Fruit fly (Drosophila melanogaster) whole organism, embryonic: ENCODE data around the gene CG43672.
A peak's percentile ranks its signal among the peaks of the same experiment; 100 is the strongest.

Experiments
- Atf3 ChIP-seq: fragments of 200-800 bp; sonication (Bioruptor generic); optimal IDR thresholded peaks from 3 replicates; lab custom pipeline; 2016; ENCODE audit warnings: missing biosample characterization, missing genetic modification characterization
- Atf6 ChIP-seq: fragments of 200-800 bp; sonication (Bioruptor generic); IDR thresholded peaks from 2 replicates; pipeline ENCODE4 v1.3.6; 2022; ENCODE audit warnings: missing biosample characterization, missing genetic modification characterization
- CG10209 ChIP-seq: fragments of 200-800 bp; sonication (Bioruptor generic); optimal IDR thresholded peaks from 3 replicates; lab custom pipeline; 2017; ENCODE audit warnings: missing biosample characterization, mild to moderate bottlenecking, missing genetic modification characterization, missing genetic modification reagents
- CG1024 ChIP-seq: fragments of 200-800 bp; sonication (Bioruptor generic); IDR thresholded peaks from 2 replicates; pipeline ENCODE4 v1.3.6; 2022; ENCODE audit warnings: missing biosample characterization, missing genetic modification characterization
- CG10274 ChIP-seq: fragments of 200-800 bp; sonication (Bioruptor generic); optimal IDR thresholded peaks from 3 replicates; lab custom pipeline; 2017; ENCODE audit warnings: missing biosample characterization, mild to moderate bottlenecking, missing genetic modification characterization
- CG10462 ChIP-seq: fragments of 200-800 bp; sonication (Bioruptor generic); optimal IDR thresholded peaks from 2 replicates; lab custom pipeline; 2016; ENCODE audit warnings: missing biosample characterization, missing genetic modification characterization
- CG11093 ChIP-seq: fragments of 200-800 bp; sonication (Bioruptor generic); IDR thresholded peaks from 3 replicates; pipeline ENCODE4 v1.3.6; 2022; ENCODE audit warnings: missing biosample characterization, missing genetic modification characterization
- CG14441 ChIP-seq: fragments of 200-800 bp; sonication (Bioruptor generic); IDR thresholded peaks from 2 replicates; pipeline ENCODE4 v1.3.6; 2022; ENCODE audit warnings: missing biosample characterization, missing genetic modification characterization
- CG15479 ChIP-seq: fragments of 200-800 bp; sonication (Bioruptor generic); optimal IDR thresholded peaks from 3 replicates; lab custom pipeline; 2019; ENCODE audit warnings: missing biosample characterization, mild to moderate bottlenecking, missing genetic modification characterization, moderate library complexity
- CG1792 ChIP-seq: fragments of 200-800 bp; sonication (Bioruptor generic); optimal IDR thresholded peaks from 2 replicates; lab custom pipeline; 2016; ENCODE audit warnings: missing biosample characterization, missing genetic modification characterization
- CG18011 ChIP-seq: fragments of 200-800 bp; sonication (Bioruptor generic); optimal IDR thresholded peaks from 2 replicates; lab custom pipeline; 2017; ENCODE audit warnings: missing biosample characterization, missing genetic modification characterization, mild to moderate bottlenecking, moderate library complexity, missing genotype
- CG18619 ChIP-seq: fragments of 200-800 bp; sonication (Bioruptor generic); optimal IDR thresholded peaks from 3 replicates; lab custom pipeline; 2017; ENCODE audit warnings: missing biosample characterization, mild to moderate bottlenecking, missing genetic modification characterization
- CG18764 ChIP-seq: fragments of 200-800 bp; sonication (Bioruptor generic); optimal IDR thresholded peaks from 3 replicates; lab custom pipeline; 2016; ENCODE audit warnings: missing biosample characterization, missing genetic modification characterization
- CG2199 ChIP-seq: fragments of 200-800 bp; sonication (Bioruptor generic); IDR thresholded peaks from 3 replicates; pipeline ENCODE4 v1.3.6; 2022; ENCODE audit warnings: missing biosample characterization, missing genetic modification characterization
- CG2678 ChIP-seq: fragments of 200-800 bp; sonication (Bioruptor generic); optimal IDR thresholded peaks from 3 replicates; lab custom pipeline; 2019; ENCODE audit warnings: missing biosample characterization, mild to moderate bottlenecking, missing genetic modification characterization, moderate library complexity
- CG30403 ChIP-seq: fragments of 200-800 bp; sonication (Bioruptor generic); optimal IDR thresholded peaks from 3 replicates; lab custom pipeline; 2016; ENCODE audit warnings: missing biosample characterization, missing genetic modification characterization
- CG3065 ChIP-seq: fragments of 200-800 bp; sonication (Bioruptor generic); optimal IDR thresholded peaks from 2 replicates; lab custom pipeline; 2016; ENCODE audit warnings: missing biosample characterization, missing genetic modification characterization
- CG3847 ChIP-seq: fragments of 200-800 bp; sonication (Bioruptor generic); IDR thresholded peaks from 2 replicates; pipeline ENCODE4 v1.3.6; 2022; ENCODE audit warnings: missing biosample characterization, missing genetic modification characterization
- CG6683 ChIP-seq: fragments of 200-800 bp; sonication (Bioruptor generic); optimal IDR thresholded peaks from 2 replicates; lab custom pipeline; 2017; ENCODE audit warnings: missing biosample characterization, mild to moderate bottlenecking, missing genetic modification characterization, missing genetic modification reagents
- CG7745 ChIP-seq: fragments of 200-800 bp; sonication (Bioruptor generic); optimal IDR thresholded peaks from 2 replicates; lab custom pipeline; 2018; ENCODE audit warnings: missing biosample characterization, mild to moderate bottlenecking, missing genetic modification characterization, moderate library complexity
- CG7963 ChIP-seq: fragments of 200-800 bp; sonication (Bioruptor generic); IDR thresholded peaks from 3 replicates; pipeline ENCODE4 v1.3.6; 2022; ENCODE audit warnings: missing biosample characterization, missing genetic modification characterization; ENCODE audit not compliant: partially characterized antibody
- CG9876 ChIP-seq: fragments of 200-800 bp; sonication (Bioruptor generic); optimal IDR thresholded peaks from 2 replicates; lab custom pipeline; 2016; ENCODE audit warnings: missing biosample characterization, missing genetic modification characterization
- Camta ChIP-seq: fragments of 200-800 bp; sonication (Bioruptor generic); optimal IDR thresholded peaks from 2 replicates; lab custom pipeline; 2016; ENCODE audit warnings: missing biosample characterization, missing genetic modification characterization
- CoRest ChIP-seq: fragments of 200-800 bp; sonication (Bioruptor generic); optimal IDR thresholded peaks from 3 replicates; lab custom pipeline; 2018; ENCODE audit warnings: missing biosample characterization, mild to moderate bottlenecking, missing genetic modification characterization, moderate library complexity
- Dbx ChIP-seq: fragments of 200-800 bp; sonication (Bioruptor generic); IDR thresholded peaks from 3 replicates; pipeline ENCODE4 v1.3.6; 2022; ENCODE audit warnings: missing biosample characterization, missing genetic modification characterization
- Elba2 ChIP-seq: fragments of 200-800 bp; sonication (Bioruptor generic); optimal IDR thresholded peaks from 3 replicates; lab custom pipeline; 2016; ENCODE audit warnings: missing biosample characterization, missing genetic modification characterization
- Gsc ChIP-seq: fragments of 200-800 bp; sonication (Bioruptor generic); IDR thresholded peaks from 2 replicates; pipeline ENCODE4 v1.3.6; 2022; ENCODE audit warnings: missing biosample characterization, missing genetic modification characterization
- Mes4 ChIP-seq: fragments of 200-800 bp; sonication (Bioruptor generic); optimal IDR thresholded peaks from 2 replicates; lab custom pipeline; 2016; ENCODE audit warnings: missing biosample characterization, missing genetic modification characterization
- Nf-YC ChIP-seq: fragments of 200-800 bp; optimal IDR thresholded peaks from 3 replicates; lab custom pipeline; 2019; ENCODE audit warnings: missing biosample characterization, mild to moderate bottlenecking, missing genetic modification characterization, moderate library complexity
- Rx ChIP-seq: fragments of 200-800 bp; sonication (Bioruptor generic); IDR thresholded peaks from 2 replicates; pipeline ENCODE4 v1.3.6; 2022; ENCODE audit warnings: missing biosample characterization, missing genetic modification characterization
- Tbp ChIP-seq: fragments of >200 bp; optimal IDR thresholded peaks from 2 replicates; lab custom pipeline; 2018; ENCODE audit warnings: missing biosample characterization, missing genetic modification characterization
- Xrp1 ChIP-seq: fragments of 200-800 bp; sonication (Bioruptor generic); IDR thresholded peaks from 2 replicates; pipeline ENCODE4 v1.3.6; 2022; ENCODE audit warnings: missing biosample characterization, missing genetic modification characterization
- abd-A ChIP-seq: fragments of 200-800 bp; sonication (Bioruptor generic); optimal IDR thresholded peaks from 3 replicates; lab custom pipeline; 2019; ENCODE audit warnings: missing biosample characterization, mild to moderate bottlenecking, missing genetic modification characterization, moderate library complexity
- caup ChIP-seq: fragments of 200-800 bp; sonication (Bioruptor generic); optimal IDR thresholded peaks from 3 replicates; lab custom pipeline; 2017; ENCODE audit warnings: missing biosample characterization, mild to moderate bottlenecking, missing genetic modification characterization, moderate library complexity; ENCODE audit not compliant: severe bottlenecking
- dati ChIP-seq: fragments of 200-800 bp; sonication (Bioruptor generic); IDR thresholded peaks from 2 replicates; pipeline ENCODE4 v1.3.6; 2022; ENCODE audit warnings: missing biosample characterization, missing genetic modification characterization
- exex ChIP-seq: fragments of 200-800 bp; sonication (Bioruptor generic); optimal IDR thresholded peaks from 4 replicates; lab custom pipeline; 2018; ENCODE audit warnings: missing biosample characterization, mild to moderate bottlenecking, missing genetic modification characterization, moderate library complexity
- grau ChIP-seq: fragments of 200-800 bp; optimal IDR thresholded peaks from 3 replicates; lab custom pipeline; 2019; ENCODE audit warnings: missing biosample characterization, mild to moderate bottlenecking, missing genetic modification characterization, moderate library complexity
- gsb-n ChIP-seq: fragments of 200-800 bp; sonication (Bioruptor generic); optimal IDR thresholded peaks from 3 replicates; lab custom pipeline; 2018; ENCODE audit warnings: missing biosample characterization, mild to moderate bottlenecking, missing genetic modification characterization
- insv ChIP-seq, 2 experiments: fragments of 200-800 bp; sonication (Bioruptor generic); optimal IDR thresholded peaks; 3 replicates each; lab custom pipeline; 2016 to 2018; ENCODE audit warnings: missing biosample characterization in 2 of 2, missing genetic modification characterization in 2 of 2
- kah ChIP-seq: fragments of 200-800 bp; sonication (Bioruptor generic); optimal IDR thresholded peaks from 2 replicates; lab custom pipeline; 2018; ENCODE audit warnings: missing biosample characterization, mild to moderate bottlenecking, missing genetic modification characterization
- kay ChIP-seq: fragments of 200-800 bp; sonication (Bioruptor generic); optimal IDR thresholded peaks from 2 replicates; lab custom pipeline; 2016; ENCODE audit warnings: missing biosample characterization, missing genetic modification characterization
- lab ChIP-seq: fragments of 200-800 bp; sonication (Bioruptor generic); optimal IDR thresholded peaks from 3 replicates; lab custom pipeline; 2017; ENCODE audit warnings: missing biosample characterization, missing genetic modification characterization, mild to moderate bottlenecking, moderate library complexity, missing genetic modification reagents
- lov ChIP-seq, 2 experiments: fragments of 200-800 bp in 1 of 2; fragments of >200 bp in 1 of 2; sonication (Bioruptor generic) in 1 of 2; IDR thresholded peaks in 1 of 2; optimal IDR thresholded peaks in 1 of 2; 2 replicates in 1 of 2; 3 replicates in 1 of 2; pipeline versions ENCODE4 v1.3.6 to Lab custom; 2017 to 2022; ENCODE audit warnings: missing biosample characterization in 1 of 2, missing genetic modification characterization in 1 of 2
- mld ChIP-seq: fragments of 200-800 bp; sonication (Bioruptor generic); IDR thresholded peaks from 3 replicates; pipeline ENCODE4 v1.3.6; 2022; ENCODE audit warnings: missing biosample characterization, missing genetic modification characterization; ENCODE audit not compliant: partially characterized antibody
- psq ChIP-seq: fragments of 200-800 bp; sonication (Bioruptor generic); optimal IDR thresholded peaks from 2 replicates; lab custom pipeline; 2017; ENCODE audit warnings: missing biosample characterization, missing genetic modification characterization
- slou ChIP-seq: fragments of 200-800 bp; sonication (Bioruptor generic); optimal IDR thresholded peaks from 3 replicates; lab custom pipeline; 2016; ENCODE audit warnings: missing biosample characterization, missing genetic modification characterization
- usp ChIP-seq: fragments of >200 bp; optimal IDR thresholded peaks from 2 replicates; lab custom pipeline; 2017; ENCODE audit warnings: missing biosample characterization, missing genetic modification characterization
- wdn ChIP-seq: fragments of 200-800 bp; sonication (Bioruptor generic); IDR thresholded peaks from 2 replicates; pipeline ENCODE4 v1.3.6; 2022; ENCODE audit warnings: missing biosample characterization, missing genetic modification characterization
- zen ChIP-seq: fragments of 200-800 bp; sonication (Bioruptor generic); optimal IDR thresholded peaks from 3 replicates; lab custom pipeline; 2018; ENCODE audit warnings: missing biosample characterization, mild to moderate bottlenecking, missing genetic modification characterization, moderate library complexity
- zfh1 ChIP-seq: fragments of 200-800 bp; sonication (Bioruptor generic); IDR thresholded peaks from 3 replicates; pipeline ENCODE4 v1.3.6; 2022; ENCODE audit warnings: missing biosample characterization, missing genetic modification characterization

Gene CG43672

dm6 chrX:15740288-15740726 is 32.5 kb upstream of the CG43672 start (continued):
- TF ChIP-seq CoRest (peak; percentile 71), Xrp1 (GFP tag; lab: Robert Waterston, UW) (peak; percentile 68), CG18619 (GFP tag; lab: Kevin White, UChicago) (peak; percentile 76), mld (GFP tag; lab: Robert Waterston, UW) (no peak), CG1792 (GFP tag; lab: Kevin White, UChicago) (peak; percentile 29), insv (GFP tag; optimal IDR thresholded peaks at IDR 0.05; lab: Kevin White, UChicago) (peak in 1 of 2 experiments; percentile 27), gsb-n (no peak), Nf-YC (tag; lab: Kevin White, UChicago) (peak; percentile 43), CG14441 (GFP tag; lab: Robert Waterston, UW) (peak; percentile 84), abd-A (no peak), CG30403 (peak; percentile 67), kah (GFP tag; lab: Kevin White, UChicago) (peak; percentile 23), Elba2 (no peak), CG3065 (GFP tag; lab: Kevin White, UChicago) (no peak), CG2678 (tag; lab: Kevin White, UChicago) (peak; percentile 84), zen (tag; lab: Kevin White, UChicago) (no peak), lov (optimal IDR thresholded peaks at IDR 0.05; lab: Kevin White, UChicago) (no peak), lov (GFP tag; IDR thresholded peaks at IDR 0.05; lab: Robert Waterston, UW) (no peak), CG10274 (GFP tag; lab: Kevin White, UChicago) (peak; percentile 36), slou (peak; percentile 9), lab (GFP tag; lab: Kevin White, UChicago) (peak; percentile 90), Atf3 (no peak), usp (GFP tag; lab: Kevin White, UChicago) (no peak), CG2199 (GFP tag; lab: Robert Waterston, UW) (no peak), CG7963 (GFP tag; lab: Robert Waterston, UW) (no peak), grau (peak; percentile 78), CG9876 (no peak), Dbx (peak; percentile 88), dati (peak; percentile 31; the same call in 1 of the 2 replicates), wdn (GFP tag; lab: Robert Waterston, UW) (peak; percentile 69), Mes4 (GFP tag; lab: Kevin White, UChicago) (no peak), Camta (GFP tag; lab: Kevin White, UChicago) (peak; percentile 20), CG15479 (no peak), zfh1 (GFP tag; lab: Robert Waterston, UW) (peak; percentile 73; the same call in 2 of the 3 replicates), Tbp (no peak), CG10209 (peak; percentile 70), caup (GFP tag; lab: Kevin White, UChicago) (peak; percentile 81), kay (peak; percentile 68), CG3847 (peak; percentile 78), CG7745 (tag; lab: Kevin White, UChicago) (no peak), Atf6 (GFP tag; lab: Robert Waterston, UW) (peak; percentile 89), CG6683 (peak; percentile 63), CG18764 (GFP tag; lab: Kevin White, UChicago) (peak; percentile 45), exex (tag; lab: Kevin White, UChicago) (peak; percentile 99), Rx (GFP tag; lab: Robert Waterston, UW) (peak; percentile 50; the same call in 1 of the 2 replicates), CG1024 (GFP tag; lab: Robert Waterston, UW) (0 out of 2 replicates have a peak, but pooled peaks have one; percentile 42), CG10462 (GFP tag; lab: Kevin White, UChicago) (no peak), CG18011 (GFP tag; lab: Kevin White, UChicago) (peak; percentile 48), Gsc (GFP tag; lab: Robert Waterston, UW) (0 out of 2 replicates have a peak, but pooled peaks have one; percentile 30), psq (GFP tag; lab: Kevin White, UChicago) (no peak), CG11093 (GFP tag; lab: Robert Waterston, UW) (no peak)
